Comparison of ENCODE assay signal across 2 worm cellular contexts in the genomic region with DNA sequence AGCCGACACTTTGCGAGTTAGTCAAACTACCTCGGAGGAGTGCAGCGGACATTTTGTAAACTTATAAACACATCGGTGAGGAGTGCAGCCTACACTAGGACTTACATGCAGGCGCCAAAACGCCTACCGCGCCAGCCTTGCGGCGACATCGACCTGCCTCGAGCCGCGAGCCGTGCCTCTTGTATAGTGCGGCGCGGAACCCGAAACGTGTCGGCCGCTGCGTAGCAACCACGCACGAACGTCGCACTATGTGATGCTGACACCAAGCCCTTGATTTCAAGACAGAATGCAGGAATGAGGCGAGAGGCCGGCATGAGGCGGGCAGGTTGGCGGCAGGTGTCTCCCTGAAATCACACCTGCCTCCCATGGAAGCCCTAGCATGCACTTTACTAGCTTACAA.
TF ChIP-seq lines count a peak whose summit lies in the region.

No protein-coding gene starts in this region.

TF ChIP-seq in whole organism, L4 larva, 104 proteins besides CTCF, POLR2A, EP300 and RAD21:
- TF ChIP-seq set-16 (GFP tag; IDR thresholded peaks at IDR 0.05; lab: Robert Waterston, UW) (peak; percentile 84), nhr-28 (tag; optimal IDR thresholded peaks at IDR 0.05; lab: Kevin White, UChicago) (no peak)

TF ChIP-seq in whole organism, young adult, 124 proteins besides CTCF, POLR2A, EP300 and RAD21:
- TF ChIP-seq F37B4.10 (GFP tag; IDR thresholded peaks at IDR 0.05; lab: Robert Waterston, UW): 0 out of 2 replicates have a peak, but pooled peaks have one; percentile 59
- TF ChIP-seq Y79H2A.3 (GFP tag; conservative IDR thresholded peaks at IDR 0.05; lab: Robert Waterston, UW): 0 out of 2 replicates have a peak, but pooled peaks have one; percentile 14
- no peak for TF ChIP-seq attf-5 (GFP tag; optimal IDR thresholded peaks at IDR 0.05; lab: Kevin White, UChicago)
- TF ChIP-seq sea-2 (GFP tag; IDR thresholded peaks at IDR 0.05; lab: Robert Waterston, UW): peak; percentile 88; the same call in 1 of the 2 replicates
- peak; percentile 49; the same call in 1 of the 2 replicates for TF ChIP-seq egrh-3 (GFP tag; IDR thresholded peaks at IDR 0.05; lab: Robert Waterston, UW)
- no peak for TF ChIP-seq ZK185.1 (tag; optimal IDR thresholded peaks at IDR 0.05; lab: Kevin White, UChicago; ENCODE audit: poor library complexity, severe bottlenecking)
- TF ChIP-seq mcd-1 (GFP tag; IDR thresholded peaks at IDR 0.05; lab: Robert Waterston, UW): no peak
- TF ChIP-seq madf-10 (tag; optimal IDR thresholded peaks at IDR 0.05; lab: Kevin White, UChicago): no peak
